Worm (Caenorhabditis elegans) whole organism, mixed stage, embryonic: ENCODE data around the gene F26G1.11.

Experiments used
- blmp-1 ChIP-seq: fragments of 150-350 bp; optimal IDR thresholded peaks from 2 replicates; lab custom pipeline; 2014; ENCODE audit warnings: missing biosample characterization, missing genetic modification characterization
- ces-1 ChIP-seq: fragments of 150-350 bp; optimal IDR thresholded peaks from 2 replicates; lab custom pipeline; 2014; ENCODE audit warnings: missing biosample characterization, missing genetic modification reagents, missing genetic modification characterization
- nhr-12 ChIP-seq: fragments of 150-350 bp; optimal IDR thresholded peaks from 2 replicates; lab custom pipeline; 2014; ENCODE audit warnings: missing biosample characterization, missing genetic modification characterization
- nhr-76 ChIP-seq: sonication (generic microtip); optimal IDR thresholded peaks from 2 replicates; lab custom pipeline; 2017; ENCODE audit warnings: missing biosample characterization, missing genetic modification characterization
- tbx-8 ChIP-seq: fragments of 200-800 bp; sonication (Bioruptor generic); optimal IDR thresholded peaks from 2 replicates; lab custom pipeline; 2018; ENCODE audit warnings: mild to moderate bottlenecking, missing genetic modification characterization, moderate library complexity, missing compliant biosample characterization
- unc-39 ChIP-seq: fragments of 150-350 bp; optimal IDR thresholded peaks from 2 replicates; lab custom pipeline; 2014; ENCODE audit warnings: missing biosample characterization, missing genetic modification characterization
- zip-8 ChIP-seq: fragments of 150-350 bp; optimal IDR thresholded peaks from 2 replicates; lab custom pipeline; 2014; ENCODE audit warnings: missing biosample characterization, missing genetic modification characterization

DNA sequence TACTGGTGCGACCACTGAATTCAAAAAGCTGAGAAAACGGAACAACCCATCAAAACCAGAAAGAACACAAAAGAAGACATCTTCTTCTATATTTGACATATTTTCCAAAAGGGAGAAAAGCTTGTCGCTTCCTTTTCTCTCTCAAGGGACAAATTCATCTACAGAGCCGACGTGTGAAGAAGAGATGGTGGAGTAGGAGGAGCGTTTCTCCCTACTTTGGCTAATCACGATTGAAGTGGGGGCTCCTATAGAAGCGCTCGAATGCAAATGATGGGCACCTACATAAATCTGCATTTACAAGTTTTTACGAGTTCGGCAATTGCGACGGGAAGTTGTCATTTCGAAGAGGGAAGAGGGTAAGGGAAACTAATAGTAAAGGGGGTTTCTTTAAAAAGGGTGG lies 29.3 kb downstream of the F26G1.11 start:
- TF ChIP-seq unc-39 (tag; lab: Kevin White, UChicago) = no peak
- no peak for TF ChIP-seq tbx-8 (GFP tag; lab: Kevin White, UChicago)
- TF ChIP-seq nhr-12 (tag; lab: Kevin White, UChicago) = no peak
- TF ChIP-seq zip-8 (tag; lab: Kevin White, UChicago) = no peak
- no peak for TF ChIP-seq blmp-1
- peak; percentile 12 for TF ChIP-seq ces-1 (GFP tag; lab: Kevin White, UChicago)
- no peak for TF ChIP-seq nhr-76
